Fruit fly (Drosophila melanogaster): ENCODE data around the gene CG33688.

dm6 chr3L:16225175-16225574 lies 26.2 kb downstream of the CG33688 start:
- TF ChIP-seq CG8478 (optimal IDR thresholded peaks at IDR 0.05) = no peak
- TF ChIP-seq CTCF (optimal IDR thresholded peaks at IDR 0.05) = no peak

Measured in S2 (cell line).